Worm (Caenorhabditis elegans) whole organism, L3 larva: Measurements from ENCODE around the gene mps-1.

ENCODE experiments used
- R02D3.7 ChIP-seq: fragments of 150-350 bp; optimal IDR thresholded peaks from 2 replicates; lab custom pipeline; 2014; ENCODE audit warnings: missing biosample characterization, missing genetic modification characterization
- aly-2 ChIP-seq: fragments of 150-350 bp; optimal IDR thresholded peaks from 2 replicates; lab custom pipeline; 2014; ENCODE audit warnings: missing biosample characterization, missing genetic modification characterization
- ama-1 ChIP-seq: fragments of 150-350 bp; optimal IDR thresholded peaks from 2 replicates; lab custom pipeline; 2018
- ceh-82 ChIP-seq: fragments of 150-350 bp; optimal IDR thresholded peaks from 2 replicates; lab custom pipeline; 2014; ENCODE audit warnings: missing biosample characterization, missing genetic modification characterization
- ceh-9 ChIP-seq: sonication (generic microtip); optimal IDR thresholded peaks from 2 replicates; lab custom pipeline; 2018; ENCODE audit warnings: missing biosample characterization, missing genetic modification characterization
- elt-1 ChIP-seq: fragments of 150-350 bp; optimal IDR thresholded peaks from 2 replicates; lab custom pipeline; 2014; ENCODE audit warnings: missing biosample characterization, missing genetic modification characterization
- fos-1 ChIP-seq: fragments of 150-350 bp; optimal IDR thresholded peaks from 2 replicates; lab custom pipeline; 2014; ENCODE audit warnings: missing biosample characterization, missing genetic modification characterization
- hmg-11 ChIP-seq: sonication (generic microtip); optimal IDR thresholded peaks from 2 replicates; lab custom pipeline; 2016; ENCODE audit warnings: missing genetic modification characterization, missing compliant biosample characterization
- lin-15B ChIP-seq: fragments of 150-350 bp; optimal IDR thresholded peaks from 2 replicates; lab custom pipeline; 2014; ENCODE audit warnings: missing biosample characterization, missing genetic modification characterization
- lin-39 ChIP-seq: fragments of 150-350 bp; optimal IDR thresholded peaks from 2 replicates; lab custom pipeline; 2018; ENCODE audit warnings: missing biosample characterization, missing genetic modification reagents, missing genetic modification characterization
- nhr-11 ChIP-seq: fragments of 150-350 bp; optimal IDR thresholded peaks from 2 replicates; lab custom pipeline; 2014; ENCODE audit warnings: missing biosample characterization, missing genetic modification characterization
- skn-1 ChIP-seq: fragments of 150-350 bp; optimal IDR thresholded peaks from 2 replicates; lab custom pipeline; 2014; ENCODE audit warnings: missing biosample characterization, missing genetic modification characterization
- unc-62 ChIP-seq: fragments of 150-350 bp; sonication (generic microtip); optimal IDR thresholded peaks from 4 replicates; lab custom pipeline; 2014; ENCODE audit warnings: missing biosample characterization, missing genetic modification reagents, missing genetic modification characterization
- ztf-4 ChIP-seq: fragments of 150-350 bp; optimal IDR thresholded peaks from 2 replicates; lab custom pipeline; 2014; ENCODE audit warnings: missing biosample characterization, missing genetic modification characterization

DNA sequence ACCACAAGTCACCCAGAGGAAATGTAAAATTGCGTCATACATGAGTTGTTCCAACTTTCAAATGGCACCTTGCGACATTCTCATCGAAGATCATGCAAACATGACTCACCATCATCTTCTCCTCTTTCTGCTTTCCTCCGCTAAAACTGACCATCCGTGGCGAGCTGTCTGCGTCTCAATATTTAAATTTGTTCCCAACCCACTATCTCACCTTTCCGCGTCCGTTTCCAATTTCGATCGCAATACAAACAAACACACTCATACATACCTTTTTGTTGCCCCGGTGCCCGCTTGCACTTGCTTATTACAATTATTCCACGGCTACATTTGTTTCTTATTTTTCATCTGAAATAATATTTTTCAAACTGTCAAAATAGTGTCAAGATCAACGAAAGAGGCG lies 33.5 kb downstream of the mps-1 start, which contains the start of gene nmgp-1:
- TF ChIP-seq R02D3.7 (tag; lab: Kevin White, UChicago) (no peak), ceh-9 (tag; lab: Kevin White, UChicago) (no peak), fos-1 (tag; lab: Kevin White, UChicago) (no peak), aly-2 (tag; lab: Kevin White, UChicago) (no peak), unc-62 (no peak), ama-1 (no peak), nhr-11 (tag; lab: Kevin White, UChicago) (no peak), ztf-4 (tag; lab: Kevin White, UChicago) (no peak), skn-1 (tag; lab: Kevin White, UChicago) (no peak), elt-1 (no peak), lin-39 (tag; lab: Kevin White, UChicago) (no peak), hmg-11 (tag; lab: Kevin White, UChicago) (no peak), ceh-82 (tag; lab: Kevin White, UChicago) (no peak), lin-15B (tag; lab: Kevin White, UChicago) (no peak)
